Worm (Caenorhabditis elegans): ENCODE results near the gene pepm-1.

pepm-1 gene

ce11 chrV:14378052-14378451, 49.1 kb downstream of the pepm-1 start:
- no peak for TF ChIP-seq T22C8.4 (GFP tag; IDR thresholded peaks at IDR 0.05)
- TF ChIP-seq tab-1 (GFP tag; IDR thresholded peaks at IDR 0.05) = no peak
- TF ChIP-seq klf-2 (GFP tag; conservative IDR thresholded peaks at IDR 0.05) = no peak
- TF ChIP-seq flt-1 (GFP tag; IDR thresholded peaks at IDR 0.05) = no peak
- no peak for TF ChIP-seq med-1 (GFP tag; optimal IDR thresholded peaks at IDR 0.05; ENCODE audit: insufficient read depth)
- TF ChIP-seq ref-1 (GFP tag; conservative IDR thresholded peaks at IDR 0.05) = no peak
- no peak for TF ChIP-seq ztf-23 (GFP tag; IDR thresholded peaks at IDR 0.05)
- TF ChIP-seq ztf-29 (GFP tag; IDR thresholded peaks at IDR 0.05) = no peak
- TF ChIP-seq cog-1 (tag; optimal IDR thresholded peaks at IDR 0.05) = no peak

ce11 chrV:14378986-14379385, 50.1 kb downstream of the pepm-1 start, which contains the start of gene npr-43:
Gene npr-43, minus strand, starts transcription at chrV:14379086.
- TF ChIP-seq ztf-29 (GFP tag; IDR thresholded peaks at IDR 0.05) = no peak
- TF ChIP-seq med-1 (GFP tag; optimal IDR thresholded peaks at IDR 0.05; ENCODE audit: insufficient read depth) = no peak
- no peak for TF ChIP-seq ref-1 (GFP tag; conservative IDR thresholded peaks at IDR 0.05)
- no peak for TF ChIP-seq klf-2 (GFP tag; conservative IDR thresholded peaks at IDR 0.05)
- TF ChIP-seq T22C8.4 (GFP tag; IDR thresholded peaks at IDR 0.05) = no peak
- no peak for TF ChIP-seq cog-1 (tag; optimal IDR thresholded peaks at IDR 0.05)
- no peak for TF ChIP-seq flt-1 (GFP tag; IDR thresholded peaks at IDR 0.05)
- TF ChIP-seq ztf-23 (GFP tag; IDR thresholded peaks at IDR 0.05) = no peak
- no peak for TF ChIP-seq tab-1 (GFP tag; IDR thresholded peaks at IDR 0.05)
